Fruit fly (Drosophila melanogaster) whole organism, embryonic: ENCODE measurements around the gene CG43880.
A peak's percentile ranks its signal among the peaks of the same experiment; 100 is the strongest.

Experiments used
- Atf-2 ChIP-seq: fragments of 200-800 bp; sonication (Bioruptor generic); optimal IDR thresholded peaks from 2 replicates; lab custom pipeline; 2016; ENCODE audit warnings: missing biosample characterization, missing genetic modification characterization
- Atf3 ChIP-seq: fragments of 200-800 bp; sonication (Bioruptor generic); optimal IDR thresholded peaks from 3 replicates; lab custom pipeline; 2016; ENCODE audit warnings: missing biosample characterization, missing genetic modification characterization
- B-H1 ChIP-seq: fragments of 200-800 bp; sonication (Bioruptor generic); IDR thresholded peaks from 3 replicates; pipeline ENCODE4 v1.3.6; 2022; ENCODE audit warnings: missing biosample characterization, missing genetic modification characterization
- B-H2 ChIP-seq: fragments of 200-800 bp; sonication (Bioruptor generic); optimal IDR thresholded peaks from 2 replicates; lab custom pipeline; 2018; ENCODE audit warnings: missing biosample characterization, mild to moderate bottlenecking, missing genetic modification characterization
- CG10462 ChIP-seq: fragments of 200-800 bp; sonication (Bioruptor generic); optimal IDR thresholded peaks from 2 replicates; lab custom pipeline; 2016; ENCODE audit warnings: missing biosample characterization, missing genetic modification characterization
- CG11093 ChIP-seq: fragments of 200-800 bp; sonication (Bioruptor generic); IDR thresholded peaks from 3 replicates; pipeline ENCODE4 v1.3.6; 2022; ENCODE audit warnings: missing biosample characterization, missing genetic modification characterization
- CG11723 ChIP-seq: fragments of 200-800 bp; sonication (Bioruptor generic); optimal IDR thresholded peaks from 2 replicates; lab custom pipeline; 2017; ENCODE audit warnings: missing biosample characterization, mild to moderate bottlenecking, missing genetic modification characterization
- CG14860 ChIP-seq: fragments of 200-800 bp; sonication (Bioruptor generic); IDR thresholded peaks from 3 replicates; pipeline ENCODE4 v1.3.6; 2022; ENCODE audit warnings: missing biosample characterization, missing genetic modification characterization; ENCODE audit not compliant: partially characterized antibody
- CG15514 ChIP-seq: fragments of 200-800 bp; sonication (Bioruptor generic); optimal IDR thresholded peaks from 3 replicates; lab custom pipeline; 2017; ENCODE audit warnings: missing biosample characterization, missing genetic modification characterization, mild to moderate bottlenecking, moderate library complexity, missing genetic modification reagents
- CG15601 ChIP-seq: fragments of 200-800 bp; sonication (Bioruptor generic); optimal IDR thresholded peaks from 3 replicates; lab custom pipeline; 2019; ENCODE audit warnings: missing biosample characterization, mild to moderate bottlenecking, missing genetic modification characterization, moderate library complexity
- CG15696 ChIP-seq: fragments of 200-800 bp; sonication (Bioruptor generic); optimal IDR thresholded peaks from 2 replicates; lab custom pipeline; 2019; ENCODE audit warnings: missing biosample characterization, mild to moderate bottlenecking, missing genetic modification characterization, moderate library complexity
- CG2120 ChIP-seq: fragments of 200-800 bp; sonication (Bioruptor generic); optimal IDR thresholded peaks from 3 replicates; lab custom pipeline; 2016; ENCODE audit warnings: missing biosample characterization, missing genetic modification characterization
- CG30431 ChIP-seq: fragments of 200-800 bp; sonication (Bioruptor generic); optimal IDR thresholded peaks from 2 replicates; lab custom pipeline; 2017; ENCODE audit warnings: missing biosample characterization, missing genetic modification characterization
- CG31224 ChIP-seq: fragments of 200-800 bp; sonication (Bioruptor generic); IDR thresholded peaks from 2 replicates; pipeline ENCODE4 v1.3.6; 2022; ENCODE audit warnings: missing biosample characterization, missing genetic modification characterization
- CG32532 ChIP-seq: fragments of 200-800 bp; sonication (Bioruptor generic); IDR thresholded peaks from 2 replicates; pipeline ENCODE4 v1.3.6; 2022; ENCODE audit warnings: missing biosample characterization, missing genetic modification characterization
- CG3281 ChIP-seq: fragments of 200-800 bp; sonication (Bioruptor generic); optimal IDR thresholded peaks from 3 replicates; lab custom pipeline; 2017; ENCODE audit warnings: missing biosample characterization, mild to moderate bottlenecking, missing genetic modification characterization
- CG42726 ChIP-seq: fragments of 200-800 bp; sonication (Bioruptor generic); IDR thresholded peaks from 2 replicates; pipeline ENCODE4 v1.3.6; 2022; ENCODE audit warnings: missing biosample characterization, missing genetic modification characterization; ENCODE audit not compliant: partially characterized antibody
- CG4707 ChIP-seq: fragments of 200-800 bp; sonication (Bioruptor generic); optimal IDR thresholded peaks from 2 replicates; lab custom pipeline; 2018; ENCODE audit warnings: missing biosample characterization, mild to moderate bottlenecking, missing genetic modification characterization, moderate library complexity
- CG6683 ChIP-seq: fragments of 200-800 bp; sonication (Bioruptor generic); optimal IDR thresholded peaks from 2 replicates; lab custom pipeline; 2017; ENCODE audit warnings: missing biosample characterization, mild to moderate bottlenecking, missing genetic modification characterization, missing genetic modification reagents
- CG9817 ChIP-seq: fragments of 200-800 bp; sonication (Bioruptor generic); optimal IDR thresholded peaks from 2 replicates; lab custom pipeline; 2018; ENCODE audit warnings: missing biosample characterization, mild to moderate bottlenecking, missing genetic modification characterization, moderate library complexity
- CTCF ChIP-seq: fragments of 200-800 bp; sonication (Bioruptor generic); optimal IDR thresholded peaks from 2 replicates; lab custom pipeline; 2017; ENCODE audit warnings: missing biosample characterization, mild to moderate bottlenecking, missing genetic modification characterization, moderate library complexity
- D ChIP-seq, 2 experiments: fragments of 200-800 bp in 1 of 2; fragments of >200 bp in 1 of 2; sonication (Bioruptor generic) in 1 of 2; optimal IDR thresholded peaks; 2 replicates in 1 of 2; 3 replicates in 1 of 2; lab custom pipeline; 2017; ENCODE audit warnings: mild to moderate bottlenecking in 1 of 2, missing biosample characterization in 1 of 2, missing genetic modification characterization in 1 of 2, missing genetic modification reagents in 1 of 2
- Eip74EF ChIP-seq, 2 experiments: fragments of 200-800 bp in 1 of 2; fragments of >200 bp in 1 of 2; sonication (Bioruptor generic) in 1 of 2; optimal IDR thresholded peaks; 2 replicates each; lab custom pipeline; 2017 to 2019; ENCODE audit warnings: missing biosample characterization in 2 of 2, missing genetic modification characterization in 2 of 2, mild to moderate bottlenecking in 1 of 2, moderate library complexity in 1 of 2
- GATAe ChIP-seq: fragments of 200-800 bp; sonication (Bioruptor generic); conservative IDR thresholded peaks from 2 replicates; pipeline ENCODE4 v1.3.6; 2022; ENCODE audit warnings: missing biosample characterization, missing genetic modification characterization
- Meics ChIP-seq: fragments of 200-800 bp; sonication (Bioruptor generic); optimal IDR thresholded peaks from 2 replicates; lab custom pipeline; 2017; ENCODE audit warnings: missing biosample characterization, mild to moderate bottlenecking, missing genetic modification characterization
- Poxn ChIP-seq: fragments of 200-800 bp; sonication (Bioruptor generic); IDR thresholded peaks from 2 replicates; pipeline ENCODE4 v1.3.6; 2022; ENCODE audit warnings: missing biosample characterization, missing genetic modification characterization
- ase ChIP-seq: fragments of 200-800 bp; sonication (Bioruptor generic); IDR thresholded peaks from 3 replicates; pipeline ENCODE4 v1.3.6; 2022; ENCODE audit warnings: missing biosample characterization, missing genetic modification characterization
- ato ChIP-seq: fragments of 200-800 bp; sonication (Bioruptor generic); IDR thresholded peaks from 2 replicates; pipeline ENCODE4 v1.3.6; 2022; ENCODE audit warnings: missing biosample characterization, missing genetic modification characterization; ENCODE audit not compliant: partially characterized antibody
- bbx ChIP-seq: fragments of 200-800 bp; sonication (Bioruptor generic); IDR thresholded peaks from 2 replicates; pipeline ENCODE4 v1.3.6; 2022; ENCODE audit warnings: missing biosample characterization, missing genetic modification characterization; ENCODE audit not compliant: partially characterized antibody
- cas ChIP-seq: fragments of 200-800 bp; sonication (Bioruptor generic); IDR thresholded peaks from 2 replicates; pipeline ENCODE4 v1.3.6; 2022; ENCODE audit warnings: missing biosample characterization, missing genetic modification characterization
- chif ChIP-seq, 2 experiments: fragments of 200-800 bp; sonication (Bioruptor generic); optimal IDR thresholded peaks; 3 replicates each; lab custom pipeline; 2016; ENCODE audit warnings: missing biosample characterization in 2 of 2, missing genetic modification characterization in 2 of 2
- da ChIP-seq: fragments of 200-800 bp; sonication (Bioruptor generic); optimal IDR thresholded peaks from 2 replicates; lab custom pipeline; 2016; ENCODE audit warnings: missing biosample characterization, missing genetic modification characterization
- dmrt11E ChIP-seq: fragments of 200-800 bp; sonication (Bioruptor generic); optimal IDR thresholded peaks from 3 replicates; lab custom pipeline; 2018; ENCODE audit warnings: missing biosample characterization, mild to moderate bottlenecking, missing genetic modification characterization, moderate library complexity
- fd64A ChIP-seq: fragments of 200-800 bp; sonication (Bioruptor generic); optimal IDR thresholded peaks from 3 replicates; lab custom pipeline; 2018; ENCODE audit warnings: missing biosample characterization, mild to moderate bottlenecking, missing genetic modification characterization
- grau ChIP-seq: fragments of 200-800 bp; optimal IDR thresholded peaks from 3 replicates; lab custom pipeline; 2019; ENCODE audit warnings: missing biosample characterization, mild to moderate bottlenecking, missing genetic modification characterization, moderate library complexity
- gsb-n ChIP-seq: fragments of 200-800 bp; sonication (Bioruptor generic); optimal IDR thresholded peaks from 3 replicates; lab custom pipeline; 2018; ENCODE audit warnings: missing biosample characterization, mild to moderate bottlenecking, missing genetic modification characterization
- hkb ChIP-seq, 2 experiments: fragments of 200-800 bp in 1 of 2; fragments of >200 bp in 1 of 2; sonication (Bioruptor generic) in 1 of 2; IDR thresholded peaks in 1 of 2; optimal IDR thresholded peaks in 1 of 2; 2 replicates each; pipeline versions ENCODE4 v1.3.6 to Lab custom; 2017 to 2022; ENCODE audit warnings: missing biosample characterization in 1 of 2, missing genetic modification characterization in 1 of 2
- insv ChIP-seq, 2 experiments: fragments of 200-800 bp; sonication (Bioruptor generic); optimal IDR thresholded peaks; 3 replicates each; lab custom pipeline; 2016 to 2018; ENCODE audit warnings: missing biosample characterization in 2 of 2, missing genetic modification characterization in 2 of 2
- jumu ChIP-seq: fragments of 200-800 bp; sonication (Bioruptor generic); optimal IDR thresholded peaks from 3 replicates; lab custom pipeline; 2016; ENCODE audit warnings: missing biosample characterization, missing genetic modification characterization
- kay ChIP-seq: fragments of 200-800 bp; sonication (Bioruptor generic); optimal IDR thresholded peaks from 2 replicates; lab custom pipeline; 2016; ENCODE audit warnings: missing biosample characterization, missing genetic modification characterization
- kni ChIP-seq: fragments of 200-800 bp; sonication (Bioruptor generic); optimal IDR thresholded peaks from 3 replicates; lab custom pipeline; 2017; ENCODE audit warnings: mild to moderate bottlenecking, missing biosample characterization, missing genetic modification reagents, missing genetic modification characterization
- mam ChIP-seq: fragments of 200-800 bp; sonication (Bioruptor generic); optimal IDR thresholded peaks from 3 replicates; lab custom pipeline; 2016; ENCODE audit warnings: missing biosample characterization, missing genetic modification characterization
- nmo ChIP-seq: fragments of 200-800 bp; sonication (Bioruptor generic); optimal IDR thresholded peaks from 2 replicates; lab custom pipeline; 2018; ENCODE audit warnings: missing biosample characterization, mild to moderate bottlenecking, missing genetic modification characterization, moderate library complexity
- odd ChIP-seq: fragments of 200-800 bp; sonication (Bioruptor generic); optimal IDR thresholded peaks from 2 replicates; lab custom pipeline; 2017; ENCODE audit warnings: missing biosample characterization, mild to moderate bottlenecking, missing genetic modification characterization
- otp ChIP-seq: fragments of 200-800 bp; sonication (Bioruptor generic); IDR thresholded peaks from 3 replicates; pipeline ENCODE4, ENCODE4 v1.3.6; 2022; ENCODE audit warnings: missing biosample characterization, missing genetic modification characterization
- rib ChIP-seq: fragments of 200-800 bp; sonication (Bioruptor generic); IDR thresholded peaks from 2 replicates; pipeline ENCODE4 v1.3.6; 2022; ENCODE audit warnings: missing biosample characterization, missing genetic modification characterization
- stwl ChIP-seq: fragments of 200-800 bp; sonication (Bioruptor generic); optimal IDR thresholded peaks from 3 replicates; lab custom pipeline; 2018; ENCODE audit warnings: missing biosample characterization, mild to moderate bottlenecking, missing genetic modification characterization, moderate library complexity

Gene CG43880

DNA sequence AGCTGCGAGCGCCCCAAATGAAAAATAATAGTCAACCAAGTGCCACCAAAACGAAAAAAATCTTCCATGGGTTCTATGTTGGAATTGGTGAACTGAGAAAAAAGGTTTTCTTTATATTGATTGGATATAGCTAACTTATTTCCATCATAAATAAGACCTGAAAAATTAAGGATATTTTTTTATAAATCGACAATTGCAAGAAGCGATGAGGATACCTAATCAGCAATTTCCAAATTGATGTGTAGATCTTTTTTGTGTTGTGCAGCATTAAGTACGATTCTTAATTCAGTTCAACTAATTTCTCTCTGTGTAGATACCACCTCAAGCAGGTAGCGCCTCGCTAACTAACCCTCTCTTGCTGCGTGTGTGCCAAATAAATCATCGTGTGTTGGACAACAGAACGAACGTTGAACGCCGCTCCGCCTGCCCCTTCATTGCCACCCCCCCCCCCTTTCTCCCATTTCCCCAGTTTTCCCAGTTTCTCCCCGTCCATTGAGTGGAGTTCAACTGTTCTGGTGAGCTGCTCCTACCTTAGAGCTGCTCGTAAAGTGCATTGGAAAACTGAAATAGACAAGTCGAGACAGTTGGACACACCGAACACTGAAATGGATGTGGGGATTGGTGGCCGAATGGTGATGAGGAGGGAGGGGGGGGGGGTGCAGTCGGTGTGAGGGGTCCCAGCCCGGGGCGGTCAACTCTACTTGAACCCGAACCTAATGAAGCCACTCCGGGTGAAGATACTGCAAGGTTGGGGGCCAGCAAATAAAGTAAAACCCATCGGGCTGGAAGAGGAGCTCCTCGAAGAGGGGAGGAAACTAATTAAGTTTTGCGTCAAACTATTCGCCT lies 42.9 kb upstream of the CG43880 start (continued):
- TF ChIP-seq stwl (peak; percentile 41), ase (peak; percentile 52; the same call in 1 of the 3 replicates), odd (peak; percentile 23), CG11093 (GFP tag; lab: Robert Waterston, UW) (peak; percentile 53; the same call in 1 of the 3 replicates), CG31224 (no peak), mam (GFP tag; lab: Kevin White, UChicago) (peak; percentile 7), CG11723 (GFP tag; lab: Kevin White, UChicago) (peak; percentile 62), kay (GFP tag; lab: Kevin White, UChicago) (peak; percentile 14), kni (GFP tag; lab: Kevin White, UChicago) (peak; percentile 79), CG15601 (tag; lab: Kevin White, UChicago) (peak; percentile 83), CTCF (GFP tag; lab: Kevin White, UChicago) (peak; percentile 26), Eip74EF (GFP tag; optimal IDR thresholded peaks at IDR 0.05; lab: Kevin White, UChicago) (peak in 1 of 2 experiments; percentile 60), CG2120 (peak; percentile 16), ato (GFP tag; lab: Robert Waterston, UW) (no peak), rib (peak; percentile 38; the same call in 1 of the 2 replicates), CG9817 (peak; percentile 20), da (GFP tag; lab: Kevin White, UChicago) (no peak), Poxn (GFP tag; lab: Robert Waterston, UW) (no peak), B-H2 (GFP tag; lab: Kevin White, UChicago) (no peak), otp (GFP tag; lab: Robert Waterston, UW) (peak; percentile 49; the same call in 1 of the 3 replicates), bbx (no peak), hkb (optimal IDR thresholded peaks at IDR 0.05; lab: Kevin White, UChicago) (no peak), hkb (GFP tag; IDR thresholded peaks at IDR 0.05; lab: Robert Waterston, UW) (peak; percentile 77), CG15514 (GFP tag; lab: Kevin White, UChicago) (peak; percentile 10), jumu (peak; percentile 60), CG42726 (GFP tag; lab: Robert Waterston, UW) (no peak), cas (GFP tag; lab: Robert Waterston, UW) (no peak), dmrt11E (tag; lab: Kevin White, UChicago) (peak; percentile 90), D (optimal IDR thresholded peaks at IDR 0.05; lab: Kevin White, UChicago) (no peak), D (GFP tag; optimal IDR thresholded peaks at IDR 0.05; lab: Kevin White, UChicago) (peak; percentile 85), CG15696 (tag; lab: Kevin White, UChicago) (peak; percentile 86), CG30431 (GFP tag; lab: Kevin White, UChicago) (peak; percentile 28), CG6683 (GFP tag; lab: Kevin White, UChicago) (no peak), grau (tag; lab: Kevin White, UChicago) (peak; percentile 68), insv (GFP tag; optimal IDR thresholded peaks at IDR 0.05; lab: Kevin White, UChicago) (no peak), GATAe (GFP tag; lab: Robert Waterston, UW) (no peak), gsb-n (tag; lab: Kevin White, UChicago) (peak; percentile 77), Atf-2 (GFP tag; lab: Kevin White, UChicago) (peak; percentile 22), Atf3 (GFP tag; lab: Kevin White, UChicago) (peak; percentile 13), CG10462 (GFP tag; lab: Kevin White, UChicago) (no peak), CG14860 (no peak), fd64A (GFP tag; lab: Kevin White, UChicago) (peak; percentile 22), CG3281 (GFP tag; lab: Kevin White, UChicago) (peak; percentile 35), nmo (GFP tag; lab: Kevin White, UChicago) (peak; percentile 97), CG32532 (GFP tag; lab: Robert Waterston, UW) (no peak), B-H1 (GFP tag; lab: Robert Waterston, UW) (peak; percentile 38; the same call in 1 of the 3 replicates), Meics (GFP tag; lab: Kevin White, UChicago) (peak; percentile 26), CG4707 (GFP tag; lab: Kevin White, UChicago) (peak; percentile 16), chif (GFP tag; optimal IDR thresholded peaks at IDR 0.05; lab: Kevin White, UChicago) (peak; percentile 6 to 70)
